Worm (Caenorhabditis elegans): ENCODE data around the gene C35B1.9.

DNA sequence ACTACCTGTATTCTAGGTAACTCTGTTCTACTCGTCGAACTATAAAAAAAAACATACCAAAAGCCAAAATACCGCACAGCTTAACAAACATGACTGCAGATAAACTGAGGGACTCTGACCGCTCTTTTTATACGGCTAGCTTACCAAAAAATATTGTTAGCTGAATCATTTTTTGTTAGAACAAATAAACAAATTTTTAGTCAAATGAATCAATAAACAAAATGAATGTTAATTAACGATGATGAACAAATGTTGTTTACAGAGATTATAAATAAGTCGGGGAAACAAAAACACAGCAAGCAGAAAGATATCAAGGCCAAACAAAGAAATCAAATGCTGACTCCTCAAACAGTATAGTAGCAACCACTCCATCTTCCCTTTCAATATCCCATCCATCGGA lies 17.2 kb downstream of the C35B1.9 start, which contains the start of gene ilys-6:
- TF ChIP-seq him-1 (tag; optimal IDR thresholded peaks at IDR 0.05) (no peak), dao-5 (tag; optimal IDR thresholded peaks at IDR 0.05) (no peak), W03F9.2 (tag; optimal IDR thresholded peaks at IDR 0.05) (no peak)
